Worm (Caenorhabditis elegans) whole organism, L4/young adult: ENCODE measurements around the gene zim-1.

Experiments
- W03F9.2 ChIP-seq: fragments of 150-350 bp; optimal IDR thresholded peaks from 2 replicates; lab custom pipeline; 2014; ENCODE audit warnings: missing biosample characterization, missing genetic modification characterization
- dao-5 ChIP-seq: sonication (generic microtip); optimal IDR thresholded peaks from 2 replicates; lab custom pipeline; 2016; ENCODE audit warnings: missing genotype, missing genetic modification characterization, moderate library complexity, missing compliant biosample characterization
- him-1 ChIP-seq: sonication (generic microtip); optimal IDR thresholded peaks from 2 replicates; lab custom pipeline; 2016; ENCODE audit warnings: missing genotype, missing genetic modification reagents, missing genetic modification characterization, missing compliant biosample characterization

DNA sequence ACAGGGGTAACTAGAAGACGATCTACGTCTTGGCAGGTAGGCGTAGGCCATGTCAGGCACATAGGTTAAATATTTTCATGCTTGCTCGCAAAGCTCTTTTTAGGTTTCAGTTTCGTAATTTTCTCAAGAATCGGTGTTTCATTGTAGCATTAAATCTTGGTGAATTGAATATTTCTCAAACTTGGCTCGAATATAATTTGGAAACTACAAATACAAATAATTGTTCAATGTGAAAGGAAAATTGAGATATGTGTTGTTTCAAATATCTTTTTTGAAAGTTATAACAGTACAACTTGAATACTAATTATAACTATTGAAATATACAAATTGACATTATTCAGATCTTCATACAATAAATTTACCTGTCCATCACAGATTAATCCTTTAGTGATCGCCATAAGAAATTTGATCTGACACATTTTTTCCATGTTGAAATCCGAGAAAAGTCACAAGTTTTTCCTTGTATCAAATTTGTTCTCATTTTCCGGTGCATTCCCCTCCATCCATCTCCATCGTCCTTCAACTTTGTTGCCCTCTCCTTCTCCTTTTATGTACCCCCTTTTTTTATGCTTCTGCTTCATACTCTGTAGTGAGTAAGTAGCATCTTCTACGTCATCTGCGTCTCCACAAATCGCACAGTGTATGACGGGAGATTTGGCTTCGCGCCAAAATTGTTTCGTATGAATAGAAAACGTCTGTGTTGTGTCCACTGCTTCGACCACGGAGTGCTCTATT lies 22.6 kb upstream of the zim-1 start, which contains the start of gene C02F4.5:
- TF ChIP-seq W03F9.2 (tag; lab: Kevin White, UChicago) (no peak), him-1 (no peak), dao-5 (tag; lab: Kevin White, UChicago) (no peak)
